Fruit fly (Drosophila melanogaster): ENCODE data around the gene CG11768.

CG11768 gene

DNA sequence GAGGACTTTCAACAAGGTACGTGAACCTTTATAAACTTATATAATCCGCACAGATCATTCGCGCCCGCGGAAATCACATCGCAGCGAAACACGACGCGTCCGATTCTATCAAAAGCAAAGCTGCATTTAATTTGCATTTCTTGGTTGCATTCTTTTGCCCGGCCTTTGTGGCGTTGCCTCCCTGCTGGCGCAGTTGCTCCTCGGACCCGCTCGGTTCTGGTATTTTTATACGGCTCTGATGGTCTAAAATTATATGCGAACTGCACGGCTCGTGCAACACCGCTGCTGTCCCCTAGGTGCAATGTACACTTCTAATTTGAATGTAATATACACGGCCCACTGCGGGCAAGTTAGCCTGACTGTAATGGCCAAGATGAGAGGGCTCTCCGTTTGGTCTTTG is 49.6 kb downstream of the CG11768 start, which contains the start of gene Cks85A:
Cks85A (minus strand) TSS at position 101 of the 400 bp plus-strand sequence.
- no peak for TF ChIP-seq h (optimal IDR thresholded peaks at IDR 0.05)
- TF ChIP-seq psq (optimal IDR thresholded peaks at IDR 0.05), result no peak
- TF ChIP-seq Myc (optimal IDR thresholded peaks at IDR 0.05), result no peak
- no peak for TF ChIP-seq insv (optimal IDR thresholded peaks at IDR 0.05)
- TF ChIP-seq Sin3A (optimal IDR thresholded peaks at IDR 0.05), result no peak
- TF ChIP-seq ttk (optimal IDR thresholded peaks at IDR 0.05), result no peak

DNA sequence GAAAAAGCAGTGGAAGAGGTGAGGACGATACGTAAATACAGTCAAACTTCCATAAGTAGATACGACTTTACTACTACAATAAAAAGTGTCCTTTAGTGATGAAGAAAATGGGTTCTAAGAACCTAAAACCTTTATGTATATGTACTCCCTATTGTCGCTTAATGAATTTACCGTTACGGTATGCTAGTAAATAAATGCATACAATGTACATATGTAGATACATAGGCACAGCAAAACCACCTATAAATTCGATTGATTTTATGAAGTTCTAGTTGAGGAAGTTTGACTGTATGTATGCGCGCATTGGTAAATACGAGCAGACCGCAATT is 51.5 kb downstream of the CG11768 start:
- TF ChIP-seq insv (optimal IDR thresholded peaks at IDR 0.05) (no peak), Sin3A (optimal IDR thresholded peaks at IDR 0.05) (no peak), psq (optimal IDR thresholded peaks at IDR 0.05) (no peak), Myc (optimal IDR thresholded peaks at IDR 0.05) (no peak), h (optimal IDR thresholded peaks at IDR 0.05) (no peak), ttk (optimal IDR thresholded peaks at IDR 0.05) (no peak)

DNA sequence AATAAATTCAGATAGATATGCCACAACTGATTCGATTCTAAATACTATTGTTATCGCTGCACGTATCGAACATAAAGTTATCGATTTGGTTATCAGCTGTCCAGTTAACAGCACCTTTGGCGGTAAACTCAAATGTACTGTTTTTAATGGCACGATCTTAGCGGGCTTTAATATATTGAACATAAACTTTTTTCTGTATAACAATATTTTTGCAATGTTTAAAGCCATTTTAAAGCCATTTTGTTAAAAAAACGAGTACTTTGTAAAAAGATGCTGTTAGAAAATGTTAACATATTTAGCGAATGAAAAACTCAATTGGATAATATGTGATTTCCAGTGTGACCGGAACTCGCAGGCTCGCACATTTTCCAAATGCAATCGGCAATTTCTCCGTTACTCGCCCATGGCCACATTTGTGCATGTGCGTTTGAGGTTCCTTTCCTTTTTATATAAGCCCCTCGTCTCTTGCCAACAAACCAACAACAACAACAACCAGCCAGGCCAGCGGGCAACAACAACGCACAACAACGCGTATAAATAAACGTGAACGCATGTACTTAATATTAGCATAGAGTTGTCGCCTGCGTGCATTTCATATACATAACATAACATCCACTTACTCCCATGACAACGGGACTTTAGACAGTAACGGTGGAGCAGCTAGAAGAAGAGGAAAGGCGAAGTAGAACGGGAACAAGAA is 52.0 kb downstream of the CG11768 start, which contains the start of gene TMEM216:
TMEM216 (plus strand) TSS at position 393 of the 700 bp plus-strand sequence.
- no peak for TF ChIP-seq Sin3A (optimal IDR thresholded peaks at IDR 0.05)
- TF ChIP-seq psq (optimal IDR thresholded peaks at IDR 0.05), result no peak
- no peak for TF ChIP-seq h (optimal IDR thresholded peaks at IDR 0.05)
- TF ChIP-seq ttk (optimal IDR thresholded peaks at IDR 0.05), result no peak
- TF ChIP-seq insv (optimal IDR thresholded peaks at IDR 0.05), result no peak
- TF ChIP-seq Myc (optimal IDR thresholded peaks at IDR 0.05), result no peak

- no peak for TF ChIP-seq Sin3A (optimal IDR thresholded peaks at IDR 0.05)
- no peak for TF ChIP-seq ttk (optimal IDR thresholded peaks at IDR 0.05)
- TF ChIP-seq insv (optimal IDR thresholded peaks at IDR 0.05), result no peak
- no peak for TF ChIP-seq Myc (optimal IDR thresholded peaks at IDR 0.05)
- TF ChIP-seq psq (optimal IDR thresholded peaks at IDR 0.05), result no peak
- no peak for TF ChIP-seq h (optimal IDR thresholded peaks at IDR 0.05)
These were observed 52.6 kb downstream of the CG11768 start for dm6 chr3R:8715371-8715770.

- no peak for TF ChIP-seq Sin3A (optimal IDR thresholded peaks at IDR 0.05)
- TF ChIP-seq insv (optimal IDR thresholded peaks at IDR 0.05), result no peak
- TF ChIP-seq Myc (optimal IDR thresholded peaks at IDR 0.05), result no peak
- no peak for TF ChIP-seq ttk (optimal IDR thresholded peaks at IDR 0.05)
- TF ChIP-seq h (optimal IDR thresholded peaks at IDR 0.05), result no peak
- TF ChIP-seq psq (optimal IDR thresholded peaks at IDR 0.05), result no peak
These were observed 55.3 kb downstream of the CG11768 start, which contains the start of gene CG8112 for dm6 chr3R:8712722-8713131. CG8112 (plus strand) TSS chr3R:8712933.

DNA sequence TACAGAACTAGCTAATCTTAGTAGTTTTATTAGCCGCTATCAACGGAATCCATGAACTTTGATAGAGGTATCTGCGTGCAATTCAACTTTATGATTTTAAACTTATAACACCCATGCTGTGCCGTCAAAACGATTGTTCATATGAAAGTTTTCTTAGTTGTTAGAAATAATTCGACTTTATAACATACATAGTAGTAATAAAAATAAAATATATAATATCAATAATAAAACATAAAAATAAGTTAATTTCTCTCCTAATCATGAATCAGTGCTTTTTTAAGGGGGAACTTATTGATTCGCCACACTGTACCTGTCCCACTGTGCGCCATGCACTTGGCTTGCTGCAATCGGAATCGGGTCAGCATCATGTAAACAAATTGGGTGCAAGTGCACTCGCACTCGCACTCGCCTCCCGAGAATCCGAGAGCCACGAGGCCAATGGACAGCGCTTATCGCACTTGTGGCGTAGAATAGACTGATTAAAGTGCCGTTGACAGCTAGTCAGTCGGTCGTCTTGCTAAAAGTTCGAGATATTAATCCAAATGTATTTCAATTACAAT is 56.0 kb downstream of the CG11768 start:
- no peak for TF ChIP-seq Myc (optimal IDR thresholded peaks at IDR 0.05)
- TF ChIP-seq ttk (optimal IDR thresholded peaks at IDR 0.05), result no peak
- TF ChIP-seq insv (optimal IDR thresholded peaks at IDR 0.05), result no peak
- no peak for TF ChIP-seq Sin3A (optimal IDR thresholded peaks at IDR 0.05)
- TF ChIP-seq psq (optimal IDR thresholded peaks at IDR 0.05), result no peak
- TF ChIP-seq h (optimal IDR thresholded peaks at IDR 0.05), result no peak

DNA sequence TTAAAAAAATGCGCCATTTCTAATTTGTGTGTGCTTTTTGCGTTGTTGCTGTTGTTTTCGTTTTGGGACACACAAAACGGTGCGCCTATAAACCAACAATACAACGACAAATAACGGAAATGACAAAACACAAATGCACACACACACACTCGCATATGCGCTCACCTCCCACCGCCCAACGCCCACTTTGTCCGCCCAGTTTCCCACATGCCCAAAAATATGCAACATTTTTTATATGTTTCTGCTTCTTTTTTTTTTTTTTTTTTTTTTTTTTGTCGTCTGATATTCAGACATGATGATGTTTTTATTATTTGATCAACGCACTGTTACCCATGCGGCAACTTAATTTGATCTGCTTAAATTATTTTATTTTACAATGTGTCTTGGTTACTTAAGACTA is 60.8 kb downstream of the CG11768 start:
- TF ChIP-seq psq (optimal IDR thresholded peaks at IDR 0.05) (no peak), h (optimal IDR thresholded peaks at IDR 0.05) (no peak), Myc (optimal IDR thresholded peaks at IDR 0.05) (no peak), ttk (optimal IDR thresholded peaks at IDR 0.05) (no peak), Sin3A (optimal IDR thresholded peaks at IDR 0.05) (no peak), insv (optimal IDR thresholded peaks at IDR 0.05) (no peak)

DNA sequence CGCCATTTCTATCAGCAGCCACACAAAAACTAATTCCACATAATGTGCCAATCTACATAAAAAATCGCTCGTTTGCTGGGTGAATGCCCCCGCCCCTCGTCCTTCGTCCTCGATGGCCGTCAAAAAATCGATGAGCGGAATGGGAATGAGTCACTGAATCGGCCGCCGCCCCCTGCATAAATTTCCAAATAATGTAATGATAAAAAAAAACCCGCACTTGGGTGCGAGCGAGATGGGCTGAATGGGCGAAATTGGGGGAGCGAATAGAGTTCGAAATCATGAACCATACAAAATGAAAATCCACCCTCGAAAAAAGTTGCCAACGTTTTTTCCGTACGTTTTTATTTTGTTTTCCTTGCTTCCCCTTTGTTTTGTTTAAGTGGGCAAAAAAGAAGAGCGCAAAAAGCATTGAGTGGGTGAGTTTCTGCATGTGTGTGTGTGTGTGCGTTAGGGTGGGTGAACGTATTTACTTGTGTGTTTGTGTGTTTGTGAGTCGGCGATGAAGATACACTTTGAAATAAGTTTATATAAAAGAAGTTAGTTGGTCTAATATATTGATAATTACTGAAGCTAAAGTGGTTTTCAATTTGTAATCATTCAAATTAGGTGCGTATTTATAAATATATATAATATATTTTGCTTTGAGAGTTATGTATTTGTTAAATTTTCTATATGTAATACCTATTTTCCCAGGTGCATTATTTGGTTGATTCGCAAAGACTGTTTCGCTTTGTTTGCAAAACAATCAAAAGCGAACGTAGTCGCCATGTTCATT is 62.5 kb downstream of the CG11768 start:
- no peak for TF ChIP-seq h (optimal IDR thresholded peaks at IDR 0.05)
- TF ChIP-seq Myc (optimal IDR thresholded peaks at IDR 0.05), result no peak
- TF ChIP-seq Sin3A (optimal IDR thresholded peaks at IDR 0.05), result no peak
- no peak for TF ChIP-seq insv (optimal IDR thresholded peaks at IDR 0.05)
- TF ChIP-seq ttk (optimal IDR thresholded peaks at IDR 0.05), result no peak
- TF ChIP-seq psq (optimal IDR thresholded peaks at IDR 0.05), result no peak

DNA sequence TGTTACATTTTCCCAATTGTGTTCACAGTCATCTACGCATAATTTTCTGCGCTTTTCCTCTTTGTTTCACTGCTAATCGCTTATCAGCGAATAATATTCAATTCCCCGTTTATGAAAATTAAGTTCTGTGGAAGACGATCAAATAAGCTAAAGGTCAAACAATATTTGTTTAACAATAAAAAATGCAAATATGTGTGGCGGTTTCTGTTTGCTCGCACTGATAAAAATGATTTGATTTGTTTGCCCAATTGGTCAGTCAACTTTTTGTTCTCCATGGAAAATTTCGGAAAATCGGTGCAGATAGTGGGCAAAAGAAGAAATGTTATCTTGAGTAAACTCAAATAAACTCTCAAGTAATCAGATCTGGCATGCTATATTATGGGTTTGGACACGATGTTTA is 63.3 kb downstream of the CG11768 start:
- no peak for TF ChIP-seq ttk (optimal IDR thresholded peaks at IDR 0.05)

dm6 chr3R:8701197-8701596 is 66.8 kb downstream of the CG11768 start:
- no peak for TF ChIP-seq insv (optimal IDR thresholded peaks at IDR 0.05)
- TF ChIP-seq Sin3A (optimal IDR thresholded peaks at IDR 0.05), result no peak
- TF ChIP-seq psq (optimal IDR thresholded peaks at IDR 0.05), result no peak
- no peak for TF ChIP-seq ttk (optimal IDR thresholded peaks at IDR 0.05)
- TF ChIP-seq Myc (optimal IDR thresholded peaks at IDR 0.05), result no peak

DNA sequence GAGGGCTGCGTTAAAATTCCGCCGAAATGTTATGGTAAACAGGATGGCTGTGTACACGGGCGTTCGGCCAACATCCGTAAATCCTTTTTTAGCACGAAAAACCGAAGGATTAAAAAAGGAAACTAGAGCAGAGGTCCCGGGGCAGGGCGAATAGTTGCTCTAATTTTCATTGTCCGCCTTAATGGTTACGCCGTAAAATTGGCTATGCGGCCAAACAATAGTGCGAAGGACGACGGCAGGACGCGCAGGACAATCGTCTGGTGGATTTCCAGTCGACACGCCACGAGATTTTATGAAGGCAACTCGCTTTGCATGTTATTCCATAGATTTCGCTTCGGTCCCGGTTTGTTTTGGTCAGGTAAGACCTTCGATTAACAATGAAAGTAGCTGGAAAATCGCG is 67.3 kb downstream of the CG11768 start:
- no peak for TF ChIP-seq insv (optimal IDR thresholded peaks at IDR 0.05)
- TF ChIP-seq Myc (optimal IDR thresholded peaks at IDR 0.05), result no peak
- no peak for TF ChIP-seq psq (optimal IDR thresholded peaks at IDR 0.05)
- no peak for TF ChIP-seq h (optimal IDR thresholded peaks at IDR 0.05)
- no peak for TF ChIP-seq Sin3A (optimal IDR thresholded peaks at IDR 0.05)
- no peak for TF ChIP-seq ttk (optimal IDR thresholded peaks at IDR 0.05)

DNA sequence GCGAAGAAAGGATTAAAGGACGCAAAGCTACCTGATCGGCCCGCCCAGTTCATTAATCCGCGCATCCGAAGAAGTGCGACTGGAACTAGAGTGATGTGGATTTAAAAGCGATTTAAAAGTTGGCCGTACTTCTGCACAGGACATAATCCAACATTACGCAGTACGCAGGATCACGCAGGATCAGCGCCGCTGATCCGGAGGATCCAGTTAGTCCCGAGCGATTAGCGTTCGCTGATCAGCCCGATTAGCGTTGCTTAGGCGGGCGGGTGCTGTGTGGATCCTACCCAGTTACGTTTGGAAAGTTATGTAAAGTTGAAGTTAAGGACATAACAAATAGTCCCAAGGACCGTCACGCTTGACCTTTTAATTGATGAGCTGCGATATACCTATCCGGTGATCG is 68.8 kb downstream of the CG11768 start:
- TF ChIP-seq psq (optimal IDR thresholded peaks at IDR 0.05) (no peak), Myc (optimal IDR thresholded peaks at IDR 0.05) (no peak), Sin3A (optimal IDR thresholded peaks at IDR 0.05) (no peak), h (optimal IDR thresholded peaks at IDR 0.05) (no peak), ttk (optimal IDR thresholded peaks at IDR 0.05) (no peak), insv (optimal IDR thresholded peaks at IDR 0.05) (no peak)
